Worm (Caenorhabditis elegans) whole organism, L2 larva: ENCODE data around the gene T26H8.5.

Source experiments
- aly-2 ChIP-seq: fragments of 150-350 bp; optimal IDR thresholded peaks from 2 replicates; lab custom pipeline; 2014; ENCODE audit warnings: missing biosample characterization, missing genetic modification characterization
- lin-39 ChIP-seq: fragments of 150-350 bp; optimal IDR thresholded peaks from 2 replicates; lab custom pipeline; 2014; ENCODE audit warnings: missing biosample characterization, missing genetic modification reagents, missing genetic modification characterization
- ztf-11 ChIP-seq: sonication (generic microtip); optimal IDR thresholded peaks from 2 replicates; lab custom pipeline; 2017; ENCODE audit warnings: missing biosample characterization, missing genetic modification characterization

DNA sequence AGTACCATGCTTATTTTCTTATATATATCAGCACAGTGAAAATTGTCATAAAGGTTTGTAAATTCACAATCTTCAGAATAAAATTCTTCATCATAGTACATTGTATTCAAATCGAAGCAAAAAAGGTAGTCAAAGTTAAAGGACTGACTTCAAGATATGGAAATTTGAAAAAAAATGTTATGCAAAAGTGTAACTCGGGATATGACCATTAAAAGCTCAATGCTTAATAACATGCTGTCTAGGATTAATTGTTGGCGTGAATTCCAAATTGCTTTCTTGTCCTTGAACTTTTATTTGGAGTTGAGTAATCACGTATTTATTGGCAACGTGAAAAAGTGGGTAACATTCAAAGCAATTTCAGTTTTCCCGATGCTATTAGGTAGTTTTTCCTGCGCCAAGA lies 30.6 kb downstream of the T26H8.5 start, which contains the start of gene srw-16:
- TF ChIP-seq lin-39 (tag; lab: Kevin White, UChicago) (no peak), ztf-11 (no peak), aly-2 (no peak)
